Worm (Caenorhabditis elegans) whole organism, mixed stage, embryonic: ENCODE results near the gene Y59E1A.4.

Source experiments
- flh-1 ChIP-seq: fragments of 200-800 bp; sonication (Bioruptor generic); optimal IDR thresholded peaks from 2 replicates; lab custom pipeline; 2018; ENCODE audit warnings: mild to moderate bottlenecking, missing genetic modification characterization, moderate library complexity, missing compliant biosample characterization
- lsy-2 ChIP-seq: fragments of 150-350 bp; optimal IDR thresholded peaks from 2 replicates; lab custom pipeline; 2014; ENCODE audit warnings: missing biosample characterization, missing genetic modification characterization
- mab-5 ChIP-seq: fragments of 150-350 bp; optimal IDR thresholded peaks from 2 replicates; lab custom pipeline; 2014; ENCODE audit warnings: missing biosample characterization, missing genetic modification characterization
- nhr-2 ChIP-seq: fragments of 150-350 bp; optimal IDR thresholded peaks from 2 replicates; lab custom pipeline; 2014; ENCODE audit warnings: missing biosample characterization, missing genetic modification characterization
- nhr-76 ChIP-seq: sonication (generic microtip); optimal IDR thresholded peaks from 2 replicates; lab custom pipeline; 2017; ENCODE audit warnings: missing biosample characterization, missing genetic modification characterization
- sptf-1 ChIP-seq: sonication (generic microtip); optimal IDR thresholded peaks from 2 replicates; lab custom pipeline; 2017; ENCODE audit warnings: mild to moderate bottlenecking, missing genetic modification characterization, moderate library complexity, missing compliant biosample characterization
- unc-39 ChIP-seq: fragments of 150-350 bp; optimal IDR thresholded peaks from 2 replicates; lab custom pipeline; 2014; ENCODE audit warnings: missing biosample characterization, missing genetic modification characterization
- unc-62 ChIP-seq: fragments of 150-350 bp; optimal IDR thresholded peaks from 2 replicates; lab custom pipeline; 2014; ENCODE audit warnings: missing biosample characterization, missing genetic modification reagents, missing genetic modification characterization
- ztf-11 ChIP-seq: fragments of 150-350 bp; optimal IDR thresholded peaks from 2 replicates; lab custom pipeline; 2014; ENCODE audit warnings: missing biosample characterization, missing genetic modification characterization

DNA sequence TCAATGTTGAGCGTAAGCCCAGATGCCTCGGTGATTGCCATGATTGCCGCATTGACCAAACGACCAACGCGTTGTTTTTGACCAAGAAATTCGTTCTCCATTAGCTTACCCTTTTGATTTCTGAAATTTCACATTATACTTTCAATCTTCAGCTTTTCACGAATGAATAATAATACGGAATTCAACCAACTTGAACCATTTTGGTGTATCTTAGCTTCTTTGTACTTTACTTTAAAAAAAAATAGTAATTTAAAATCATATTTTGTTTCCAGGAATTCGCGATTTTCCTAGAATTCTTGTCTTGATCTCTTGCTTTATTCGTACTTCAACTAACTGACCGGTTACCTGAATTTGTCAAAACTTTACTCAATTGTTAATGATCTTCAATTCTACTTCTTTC lies 15.6 kb downstream of the Y59E1A.4 start, which contains the start of gene ZC53.2:
- TF ChIP-seq nhr-2 (tag; lab: Kevin White, UChicago) (no peak), nhr-76 (tag; lab: Kevin White, UChicago) (no peak), sptf-1 (tag; lab: Kevin White, UChicago) (no peak), unc-62 (no peak), ztf-11 (tag; lab: Kevin White, UChicago) (no peak), lsy-2 (tag; lab: Kevin White, UChicago) (no peak), mab-5 (tag; lab: Kevin White, UChicago) (no peak), unc-39 (tag; lab: Kevin White, UChicago) (no peak), flh-1 (no peak)
